Fruit fly (Drosophila melanogaster): ENCODE results near the gene CG10163.

The CG10163 gene

dm6 chr3L:6217806-6218205, 40.8 kb downstream of the CG10163 start, which contains the start of gene LanA (continued):
- TF ChIP-seq shn (GFP tag; optimal IDR thresholded peaks at IDR 0.05) (no peak), CG15696 (tag; optimal IDR thresholded peaks at IDR 0.05) (peak; percentile 9), CG10431 (GFP tag; optimal IDR thresholded peaks at IDR 0.05) (peak; percentile 41), Nf-YC (tag; optimal IDR thresholded peaks at IDR 0.05) (no peak), mam (GFP tag; optimal IDR thresholded peaks at IDR 0.05) (no peak), Hr78 (GFP tag; optimal IDR thresholded peaks at IDR 0.05) (no peak), ase (GFP tag; IDR thresholded peaks at IDR 0.05) (no peak), bowl (GFP tag; IDR thresholded peaks at IDR 0.05) (no peak), CG30431 (GFP tag; optimal IDR thresholded peaks at IDR 0.05) (no peak), CG12744 (GFP tag; optimal IDR thresholded peaks at IDR 0.05) (peak; percentile 31), Bgb (GFP tag; IDR thresholded peaks at IDR 0.05; ENCODE audit: partially characterized antibody) (peak; percentile 44; the same call in 1 of the 2 replicates), zfh2 (GFP tag; optimal IDR thresholded peaks at IDR 0.05) (no peak), pan (optimal IDR thresholded peaks at IDR 0.05) (no peak), pan (GFP tag; optimal IDR thresholded peaks at IDR 0.05 in 1 of 2, IDR thresholded peaks at IDR 0.05 in 1 of 2) (peak in 1 of 2 experiments; percentile 11), gsb (GFP tag; IDR thresholded peaks at IDR 0.05) (no peak), Jarid2 (GFP tag; optimal IDR thresholded peaks at IDR 0.05) (peak; percentile 77), CG18764 (GFP tag; optimal IDR thresholded peaks at IDR 0.05) (no peak), bab2 (GFP tag; optimal IDR thresholded peaks at IDR 0.05) (no peak), sens (GFP tag) (peak; percentile 67), gcm2 (GFP tag; optimal IDR thresholded peaks at IDR 0.05) (no peak), CG3281 (GFP tag; optimal IDR thresholded peaks at IDR 0.05) (no peak), CG7745 (tag; optimal IDR thresholded peaks at IDR 0.05) (peak; percentile 34), CG10543 (GFP tag; optimal IDR thresholded peaks at IDR 0.05) (peak; percentile 19), CG4360 (GFP tag; IDR thresholded peaks at IDR 0.05) (peak; percentile 15; the same call in 1 of the 2 replicates), CG18011 (GFP tag; optimal IDR thresholded peaks at IDR 0.05) (no peak), CG1792 (GFP tag; optimal IDR thresholded peaks at IDR 0.05) (no peak), slbo (GFP tag; IDR thresholded peaks at IDR 0.05) (no peak), Dref (GFP tag; IDR thresholded peaks at IDR 0.05) (no peak), Abd-B (GFP tag; optimal IDR thresholded peaks at IDR 0.05) (no peak), crol (GFP tag; IDR thresholded peaks at IDR 0.05) (0 out of 2 replicates have a peak, but pooled peaks have one; percentile 24), mld (GFP tag; IDR thresholded peaks at IDR 0.05; ENCODE audit: partially characterized antibody) (no peak), Eip74EF (GFP tag; optimal IDR thresholded peaks at IDR 0.05) (no peak), Bdp1 (GFP tag; optimal IDR thresholded peaks at IDR 0.05) (no peak), fd102C (GFP tag; optimal IDR thresholded peaks at IDR 0.05) (peak; percentile 60), Drgx (GFP tag; IDR thresholded peaks at IDR 0.05) (no peak), CG4617 (GFP tag; optimal IDR thresholded peaks at IDR 0.05; ENCODE audit: borderline replicate concordance) (no peak), hkb (optimal IDR thresholded peaks at IDR 0.05) (no peak), hkb (GFP tag; IDR thresholded peaks at IDR 0.05) (peak; percentile 11; the same call in 1 of the 2 replicates), row (GFP tag; IDR thresholded peaks at IDR 0.05) (no peak), Atf3 (GFP tag; optimal IDR thresholded peaks at IDR 0.05) (no peak), CG16813 (GFP tag; IDR thresholded peaks at IDR 0.05; ENCODE audit: partially characterized antibody) (0 out of 3 replicates have a peak, but pooled peaks have one; percentile 11), pzg (GFP tag; optimal IDR thresholded peaks at IDR 0.05) (no peak), Atf6 (GFP tag; IDR thresholded peaks at IDR 0.05) (peak; percentile 44; the same call in 1 of the 2 replicates), HmgZ (tag; optimal IDR thresholded peaks at IDR 0.05) (no peak), lov (optimal IDR thresholded peaks at IDR 0.05) (no peak), lov (GFP tag; IDR thresholded peaks at IDR 0.05) (no peak), tgo (GFP tag; IDR thresholded peaks at IDR 0.05) (no peak), tap (tag; optimal IDR thresholded peaks at IDR 0.05) (no peak), Chrac-16 (GFP tag; optimal IDR thresholded peaks at IDR 0.05) (no peak), Mad (GFP tag; optimal IDR thresholded peaks at IDR 0.05) (peak; percentile 6), Aef1 (GFP tag; IDR thresholded peaks at IDR 0.05) (no peak), CG18619 (GFP tag; optimal IDR thresholded peaks at IDR 0.05) (no peak)
